Fruit fly (Drosophila melanogaster) whole organism, embryonic: Measurements from ENCODE around the gene kirre.

Experiments used
- CG16863 ChIP-seq: fragments of 200-800 bp; sonication (Bioruptor generic); optimal IDR thresholded peaks from 3 replicates; lab custom pipeline; 2016; ENCODE audit warnings: missing biosample characterization, missing genetic modification characterization
- CG17568 ChIP-seq: fragments of 200-800 bp; sonication (Bioruptor generic); optimal IDR thresholded peaks from 2 replicates; lab custom pipeline; 2018; ENCODE audit warnings: missing biosample characterization, mild to moderate bottlenecking, missing genetic modification characterization, moderate library complexity
- CG42726 ChIP-seq: fragments of 200-800 bp; sonication (Bioruptor generic); IDR thresholded peaks from 2 replicates; pipeline ENCODE4 v1.3.6; 2022; ENCODE audit warnings: missing biosample characterization, missing genetic modification characterization; ENCODE audit not compliant: partially characterized antibody
- CG6765 ChIP-seq: fragments of 200-800 bp; sonication (Bioruptor generic); optimal IDR thresholded peaks from 3 replicates; lab custom pipeline; 2017; ENCODE audit warnings: missing biosample characterization, mild to moderate bottlenecking, missing genetic modification characterization
- CG7745 ChIP-seq: fragments of 200-800 bp; sonication (Bioruptor generic); optimal IDR thresholded peaks from 2 replicates; lab custom pipeline; 2018; ENCODE audit warnings: missing biosample characterization, mild to moderate bottlenecking, missing genetic modification characterization, moderate library complexity
- CG8089 ChIP-seq: fragments of 200-800 bp; sonication (Bioruptor generic); optimal IDR thresholded peaks from 3 replicates; lab custom pipeline; 2016; ENCODE audit warnings: missing biosample characterization, missing genetic modification characterization
- CG8388 ChIP-seq: fragments of 200-800 bp; sonication (Bioruptor generic); optimal IDR thresholded peaks from 2 replicates; lab custom pipeline; 2019; ENCODE audit warnings: missing biosample characterization, mild to moderate bottlenecking, missing genetic modification characterization, moderate library complexity
- H2.0 ChIP-seq: fragments of 200-800 bp; sonication (Bioruptor generic); IDR thresholded peaks from 2 replicates; pipeline ENCODE4 v1.3.6; 2022; ENCODE audit warnings: missing biosample characterization, missing genetic modification characterization
- NC2α ChIP-seq: fragments of 200-800 bp; sonication (Bioruptor generic); optimal IDR thresholded peaks from 2 replicates; lab custom pipeline; 2016; ENCODE audit warnings: missing biosample characterization, missing genetic modification characterization
- br ChIP-seq: fragments of >200 bp; optimal IDR thresholded peaks from 2 replicates; lab custom pipeline; 2017
- jing ChIP-seq: fragments of 200-800 bp; sonication (Bioruptor generic); optimal IDR thresholded peaks from 2 replicates; lab custom pipeline; 2018; ENCODE audit warnings: missing biosample characterization, mild to moderate bottlenecking, missing genetic modification characterization
- maf-S ChIP-seq: fragments of 200-800 bp; sonication (Bioruptor generic); optimal IDR thresholded peaks from 2 replicates; lab custom pipeline; 2016; ENCODE audit warnings: missing biosample characterization, missing genetic modification characterization
- tap ChIP-seq: fragments of 200-800 bp; optimal IDR thresholded peaks from 3 replicates; lab custom pipeline; 2019; ENCODE audit warnings: missing biosample characterization, mild to moderate bottlenecking, missing genetic modification characterization, moderate library complexity
- tgo ChIP-seq: fragments of 200-800 bp; sonication (Bioruptor generic); IDR thresholded peaks from 3 replicates; pipeline ENCODE4 v1.3.6; 2022; ENCODE audit warnings: missing biosample characterization, missing genetic modification characterization

DNA sequence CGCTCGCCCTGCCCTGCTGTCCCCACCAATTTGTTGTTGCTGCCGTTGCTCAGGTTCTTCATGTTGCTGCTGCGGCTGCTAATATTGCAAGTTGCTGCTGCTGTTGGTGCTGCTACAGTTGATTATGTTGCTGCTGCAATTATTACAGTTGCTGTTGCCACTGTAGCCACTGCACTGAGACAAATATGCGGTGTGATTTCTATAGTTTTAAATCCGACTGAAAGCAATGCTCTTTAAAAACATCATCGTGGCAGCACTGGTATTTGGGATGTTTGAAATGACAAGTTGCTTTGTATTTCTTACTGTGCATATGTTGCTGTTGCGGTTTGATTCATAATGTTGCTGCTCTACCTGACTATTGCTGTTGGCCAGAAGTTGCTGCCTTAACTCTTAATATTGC lies 307.5 kb downstream of the kirre start:
- TF ChIP-seq CG17568 (GFP tag; lab: Kevin White, UChicago) (no peak), CG7745 (tag; lab: Kevin White, UChicago) (no peak), NC2α (no peak), maf-S (GFP tag; lab: Kevin White, UChicago) (no peak), CG42726 (GFP tag; lab: Robert Waterston, UW) (no peak), CG16863 (no peak), CG6765 (GFP tag; lab: Kevin White, UChicago) (no peak), H2.0 (GFP tag; lab: Robert Waterston, UW) (no peak), br (lab: Kevin White, UChicago) (no peak), CG8388 (GFP tag; lab: Kevin White, UChicago) (no peak), CG8089 (GFP tag; lab: Kevin White, UChicago) (no peak), tap (no peak), jing (no peak), tgo (GFP tag; lab: Robert Waterston, UW) (no peak)
